Fruit fly (Drosophila melanogaster): ENCODE data around the gene CG6254.

Gene CG6254

dm6 chr3R:10111815-10112185 lies 49.3 kb downstream of the CG6254 start:
- TF ChIP-seq CG1620 (GFP tag; optimal IDR thresholded peaks at IDR 0.05), result no peak
- peak; percentile 76 for TF ChIP-seq CG11617 (GFP tag; optimal IDR thresholded peaks at IDR 0.05)
- TF ChIP-seq CG33017 (tag; optimal IDR thresholded peaks at IDR 0.05), result peak; percentile 14
- TF ChIP-seq CG7045 (GFP tag; optimal IDR thresholded peaks at IDR 0.05), result peak; percentile 26
- no peak for TF ChIP-seq CG5204 (GFP tag; optimal IDR thresholded peaks at IDR 0.05)
- TF ChIP-seq Crg-1 (GFP tag; optimal IDR thresholded peaks at IDR 0.05), result no peak
- TF ChIP-seq cic (GFP tag; optimal IDR thresholded peaks at IDR 0.05), result no peak
- peak; percentile 8 for TF ChIP-seq CG14711 (tag; optimal IDR thresholded peaks at IDR 0.05)
- TF ChIP-seq Mnt (GFP tag; optimal IDR thresholded peaks at IDR 0.05), result no peak
- no peak for TF ChIP-seq Clk (GFP tag; optimal IDR thresholded peaks at IDR 0.05)
- TF ChIP-seq CG7101 (tag; optimal IDR thresholded peaks at IDR 0.05), result peak; percentile 47
- peak; percentile 4 for TF ChIP-seq toe (GFP tag; optimal IDR thresholded peaks at IDR 0.05)
- no peak for TF ChIP-seq ovo (GFP tag; optimal IDR thresholded peaks at IDR 0.05)
- no peak for TF ChIP-seq kay (GFP tag; ENCODE audit: borderline replicate concordance)
- TF ChIP-seq pad (GFP tag; optimal IDR thresholded peaks at IDR 0.05), result no peak
- TF ChIP-seq cnc (optimal IDR thresholded peaks at IDR 0.05), result no peak
- no peak for TF ChIP-seq tj (GFP tag; optimal IDR thresholded peaks at IDR 0.05)
- no peak for TF ChIP-seq Hr96 (GFP tag; optimal IDR thresholded peaks at IDR 0.05)
- TF ChIP-seq CG12768 (GFP tag; optimal IDR thresholded peaks at IDR 0.05), result no peak
- TF ChIP-seq bab1 (GFP tag; optimal IDR thresholded peaks at IDR 0.05), result no peak

dm6 chr3R:10111150-10111814 lies 49.8 kb downstream of the CG6254 start:
- no peak for TF ChIP-seq Clk (GFP tag; optimal IDR thresholded peaks at IDR 0.05)
- peak; percentile 44 for TF ChIP-seq CG14711 (tag; optimal IDR thresholded peaks at IDR 0.05)
- TF ChIP-seq Hr96 (GFP tag; optimal IDR thresholded peaks at IDR 0.05), result no peak
- TF ChIP-seq cnc (optimal IDR thresholded peaks at IDR 0.05), result no peak
- TF ChIP-seq kay (GFP tag; ENCODE audit: borderline replicate concordance), result peak; percentile 91
- TF ChIP-seq CG7101 (tag; optimal IDR thresholded peaks at IDR 0.05), result no peak
- TF ChIP-seq CG12768 (GFP tag; optimal IDR thresholded peaks at IDR 0.05), result peak; percentile 48
- TF ChIP-seq pad (GFP tag; optimal IDR thresholded peaks at IDR 0.05), result peak; percentile 50
- no peak for TF ChIP-seq tj (GFP tag; optimal IDR thresholded peaks at IDR 0.05)
- TF ChIP-seq Mnt (GFP tag; optimal IDR thresholded peaks at IDR 0.05), result no peak
- peak; percentile 40 for TF ChIP-seq CG7045 (GFP tag; optimal IDR thresholded peaks at IDR 0.05)

dm6 chr3R:10109938-10110337 lies 51.2 kb downstream of the CG6254 start, which contains the start of gene Fmr1:
Gene Fmr1, minus strand, starts transcription at chr3R:10110121.
- TF ChIP-seq CG14711 (tag; optimal IDR thresholded peaks at IDR 0.05) (peak; percentile 64), cic (GFP tag; optimal IDR thresholded peaks at IDR 0.05) (no peak), kay (GFP tag; ENCODE audit: borderline replicate concordance) (no peak), pad (GFP tag; optimal IDR thresholded peaks at IDR 0.05) (peak; percentile 23), CG7045 (GFP tag; optimal IDR thresholded peaks at IDR 0.05) (peak; percentile 49), CG12768 (GFP tag; optimal IDR thresholded peaks at IDR 0.05) (peak; percentile 47), Crg-1 (GFP tag; optimal IDR thresholded peaks at IDR 0.05) (no peak), tj (GFP tag; optimal IDR thresholded peaks at IDR 0.05) (peak; percentile 46), toe (GFP tag; optimal IDR thresholded peaks at IDR 0.05) (no peak), Clk (GFP tag; optimal IDR thresholded peaks at IDR 0.05) (peak; percentile 27), CG7101 (tag; optimal IDR thresholded peaks at IDR 0.05) (peak; percentile 43), CG33017 (tag; optimal IDR thresholded peaks at IDR 0.05) (no peak), Mnt (GFP tag; optimal IDR thresholded peaks at IDR 0.05) (peak; percentile 64), cnc (optimal IDR thresholded peaks at IDR 0.05) (no peak), ovo (GFP tag; optimal IDR thresholded peaks at IDR 0.05) (peak; percentile 18), CG1620 (GFP tag; optimal IDR thresholded peaks at IDR 0.05) (peak; percentile 67), Hr96 (GFP tag; optimal IDR thresholded peaks at IDR 0.05) (peak; percentile 70), CG11617 (GFP tag; optimal IDR thresholded peaks at IDR 0.05) (peak; percentile 32), bab1 (GFP tag; optimal IDR thresholded peaks at IDR 0.05) (peak; percentile 52)

- peak; percentile 46 for TF ChIP-seq cic (GFP tag; optimal IDR thresholded peaks at IDR 0.05)
- no peak for TF ChIP-seq cnc (optimal IDR thresholded peaks at IDR 0.05)
Observed at dm6 chr3R:10109212-10109880, 51.8 kb downstream of the CG6254 start.

All from whole organism, adult.